Fruit fly (Drosophila melanogaster): ENCODE measurements around the gene CG43391.

DNA sequence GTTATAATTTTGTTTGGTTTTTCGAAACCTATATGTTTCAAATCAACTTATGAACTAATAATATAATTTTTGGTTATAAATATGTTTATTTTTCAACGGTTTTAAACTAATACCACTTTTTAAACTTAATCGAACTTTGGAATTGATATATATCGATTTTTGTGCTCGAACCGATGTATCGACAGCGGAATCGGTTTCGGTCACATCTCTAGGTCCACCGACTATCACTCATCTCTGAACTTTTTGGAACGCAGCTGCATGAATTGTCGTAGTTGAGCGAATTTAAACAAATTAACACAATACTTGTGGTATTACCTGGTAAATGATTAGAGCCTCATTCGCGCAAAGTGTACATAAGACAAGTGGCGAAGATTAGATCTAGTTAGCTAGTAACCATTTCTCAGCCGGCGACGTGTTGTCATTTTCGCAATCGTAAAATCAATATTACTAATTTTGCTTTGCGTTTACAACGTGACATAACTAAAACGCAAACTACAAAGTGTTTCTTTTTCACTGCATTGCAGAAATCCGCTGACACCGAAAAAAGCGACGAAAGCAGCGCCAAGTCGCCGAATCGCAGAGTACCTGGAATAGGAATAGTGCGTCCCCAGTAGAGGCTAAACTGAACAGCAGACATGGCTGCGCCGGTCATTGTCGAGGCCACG, 47.1 kb upstream of the CG43391 start, which contains the start of gene Apt1:
- TF ChIP-seq D1 (tag; optimal IDR thresholded peaks at IDR 0.05) (no peak), CG14655 (GFP tag; optimal IDR thresholded peaks at IDR 0.05) (no peak), CG4496 (GFP tag; IDR thresholded peaks at IDR 0.05) (peak; percentile 52; the same call in 2 of the 3 replicates)

Measured in whole organism, pupa.